Fruit fly (Drosophila melanogaster) whole organism, embryonic: ENCODE measurements around the gene CG18808.

Experiments
- Antp ChIP-seq: fragments of 200-800 bp; sonication (Bioruptor generic); optimal IDR thresholded peaks from 3 replicates; lab custom pipeline; 2016; ENCODE audit warnings: missing biosample characterization, missing genetic modification characterization
- Asciz ChIP-seq: fragments of 200-800 bp; sonication (Bioruptor generic); optimal IDR thresholded peaks from 2 replicates; lab custom pipeline; 2017; ENCODE audit warnings: missing biosample characterization, mild to moderate bottlenecking, missing genetic modification characterization, missing genetic modification reagents
- Awh ChIP-seq: fragments of 200-800 bp; sonication (Bioruptor generic); IDR thresholded peaks from 2 replicates; pipeline ENCODE4, ENCODE4 v1.3.6; 2022; ENCODE audit warnings: missing biosample characterization, missing genetic modification characterization
- CG10565 ChIP-seq: fragments of 200-800 bp; sonication (Bioruptor generic); optimal IDR thresholded peaks from 3 replicates; lab custom pipeline; 2016; ENCODE audit warnings: missing biosample characterization, mild to moderate bottlenecking, missing genetic modification characterization
- CG12071 ChIP-seq: fragments of 200-800 bp; sonication (Bioruptor generic); optimal IDR thresholded peaks from 3 replicates; lab custom pipeline; 2018; ENCODE audit warnings: missing biosample characterization, mild to moderate bottlenecking, missing genetic modification characterization
- CG12299 ChIP-seq: fragments of 200-800 bp; sonication (Bioruptor generic); optimal IDR thresholded peaks from 2 replicates; lab custom pipeline; 2018; ENCODE audit warnings: missing biosample characterization, mild to moderate bottlenecking, missing genetic modification characterization
- CG17328 ChIP-seq: fragments of 200-800 bp; sonication (Bioruptor generic); IDR thresholded peaks from 2 replicates; pipeline ENCODE4 v1.3.6; 2022; ENCODE audit warnings: missing biosample characterization, missing genetic modification characterization
- CG17802 ChIP-seq: fragments of 200-800 bp; sonication (Bioruptor generic); optimal IDR thresholded peaks from 2 replicates; lab custom pipeline; 2018; ENCODE audit warnings: missing biosample characterization, mild to moderate bottlenecking, missing genetic modification characterization, moderate library complexity
- CG2712 ChIP-seq: fragments of 200-800 bp; optimal IDR thresholded peaks from 3 replicates; lab custom pipeline; 2019; ENCODE audit warnings: missing biosample characterization, mild to moderate bottlenecking, missing genetic modification characterization, moderate library complexity
- CG2889 ChIP-seq: fragments of 200-800 bp; sonication (Bioruptor generic); IDR thresholded peaks from 3 replicates; pipeline ENCODE4 v1.3.6; 2022; ENCODE audit warnings: missing biosample characterization, missing genetic modification characterization
- CG34422 ChIP-seq: fragments of 200-800 bp; sonication (Bioruptor generic); IDR thresholded peaks from 3 replicates; pipeline ENCODE4 v1.3.6; 2022; ENCODE audit warnings: missing biosample characterization, missing genetic modification characterization
- CG4404 ChIP-seq: fragments of 200-800 bp; sonication (Bioruptor generic); IDR thresholded peaks from 2 replicates; pipeline ENCODE4 v1.3.6; 2022; ENCODE audit warnings: missing biosample characterization, missing genetic modification characterization
- CG5245 ChIP-seq: fragments of 200-800 bp; sonication (Bioruptor generic); optimal IDR thresholded peaks from 3 replicates; lab custom pipeline; 2016; ENCODE audit warnings: missing biosample characterization, missing genetic modification characterization
- CG8478 ChIP-seq: fragments of >200 bp; optimal IDR thresholded peaks from 2 replicates; lab custom pipeline; 2018
- CG9817 ChIP-seq: fragments of 200-800 bp; sonication (Bioruptor generic); optimal IDR thresholded peaks from 2 replicates; lab custom pipeline; 2018; ENCODE audit warnings: missing biosample characterization, mild to moderate bottlenecking, missing genetic modification characterization, moderate library complexity
- Chrac-16 ChIP-seq: fragments of 200-800 bp; sonication (Bioruptor generic); optimal IDR thresholded peaks from 3 replicates; lab custom pipeline; 2016; ENCODE audit warnings: missing biosample characterization, missing genetic modification characterization
- D19A ChIP-seq: fragments of 200-800 bp; optimal IDR thresholded peaks from 3 replicates; lab custom pipeline; 2019; ENCODE audit warnings: missing biosample characterization, mild to moderate bottlenecking, missing genetic modification characterization, moderate library complexity
- Dbx ChIP-seq: fragments of 200-800 bp; sonication (Bioruptor generic); IDR thresholded peaks from 3 replicates; pipeline ENCODE4 v1.3.6; 2022; ENCODE audit warnings: missing biosample characterization, missing genetic modification characterization
- Dek ChIP-seq: fragments of 200-800 bp; sonication (Bioruptor generic); optimal IDR thresholded peaks from 3 replicates; lab custom pipeline; 2019; ENCODE audit warnings: missing biosample characterization, mild to moderate bottlenecking, missing genetic modification characterization, moderate library complexity
- Eip74EF ChIP-seq, 2 experiments: fragments of 200-800 bp in 1 of 2; fragments of >200 bp in 1 of 2; sonication (Bioruptor generic) in 1 of 2; optimal IDR thresholded peaks; 2 replicates each; lab custom pipeline; 2017 to 2019; ENCODE audit warnings: missing biosample characterization in 2 of 2, missing genetic modification characterization in 2 of 2, mild to moderate bottlenecking in 1 of 2, moderate library complexity in 1 of 2
- Fer2 ChIP-seq: fragments of 200-800 bp; sonication (Bioruptor generic); optimal IDR thresholded peaks from 2 replicates; lab custom pipeline; 2018; ENCODE audit warnings: missing biosample characterization, mild to moderate bottlenecking, missing genetic modification characterization, moderate library complexity
- H15 ChIP-seq: fragments of 200-800 bp; sonication (Bioruptor generic); IDR thresholded peaks from 3 replicates; pipeline ENCODE4 v1.3.6; 2022; ENCODE audit warnings: missing biosample characterization, missing genetic modification characterization
- Hr78 ChIP-seq, 2 experiments: fragments of 200-800 bp in 1 of 2; fragments of >200 bp in 1 of 2; sonication (Bioruptor generic) in 1 of 2; optimal IDR thresholded peaks; 2 replicates each; lab custom pipeline; 2017 to 2019; ENCODE audit warnings: missing biosample characterization in 2 of 2, missing genetic modification characterization in 2 of 2, mild to moderate bottlenecking in 1 of 2, moderate library complexity in 1 of 2
- NC2β ChIP-seq: fragments of 200-800 bp; sonication (Bioruptor generic); optimal IDR thresholded peaks from 2 replicates; lab custom pipeline; 2016; ENCODE audit warnings: missing biosample characterization, missing genetic modification characterization
- Neu2 ChIP-seq: fragments of 200-800 bp; sonication (Bioruptor generic); optimal IDR thresholded peaks from 3 replicates; lab custom pipeline; 2016; ENCODE audit warnings: missing biosample characterization, missing genetic modification characterization, borderline replicate concordance
- Usf ChIP-seq: fragments of 200-800 bp; sonication (Bioruptor generic); optimal IDR thresholded peaks from 2 replicates; lab custom pipeline; 2017; ENCODE audit warnings: missing genotype, missing biosample characterization, missing genetic modification characterization
- aop ChIP-seq: fragments of 200-800 bp; sonication (Bioruptor generic); IDR thresholded peaks from 2 replicates; pipeline ENCODE4 v1.3.6; 2022; ENCODE audit warnings: missing biosample characterization, missing genetic modification characterization
- bigmax ChIP-seq: fragments of 200-800 bp; sonication (Bioruptor generic); optimal IDR thresholded peaks from 2 replicates; lab custom pipeline; 2018; ENCODE audit warnings: missing biosample characterization, mild to moderate bottlenecking, missing genetic modification characterization
- bsh ChIP-seq, 2 experiments: fragments of 200-800 bp; sonication (Bioruptor generic); optimal IDR thresholded peaks; 2 replicates each; lab custom pipeline; 2017 to 2018; ENCODE audit warnings: mild to moderate bottlenecking in 2 of 2, missing biosample characterization in 2 of 2, missing genetic modification characterization in 2 of 2, moderate library complexity in 1 of 2
- ci ChIP-seq: fragments of 200-800 bp; sonication (Bioruptor generic); IDR thresholded peaks from 3 replicates; pipeline ENCODE4 v1.3.6; 2022; ENCODE audit warnings: missing biosample characterization, missing genetic modification characterization
- da ChIP-seq: fragments of 200-800 bp; sonication (Bioruptor generic); optimal IDR thresholded peaks from 2 replicates; lab custom pipeline; 2016; ENCODE audit warnings: missing biosample characterization, missing genetic modification characterization
- disco-r ChIP-seq: fragments of 200-800 bp; sonication (Bioruptor generic); optimal IDR thresholded peaks from 2 replicates; lab custom pipeline; 2016; ENCODE audit warnings: missing biosample characterization, missing genetic modification characterization
- esg ChIP-seq: fragments of 200-800 bp; sonication (Bioruptor generic); conservative IDR thresholded peaks from 2 replicates; pipeline ENCODE4 v1.3.6; 2022; ENCODE audit warnings: missing biosample characterization, missing genetic modification characterization
- fd102C ChIP-seq: fragments of 200-800 bp; sonication (Bioruptor generic); optimal IDR thresholded peaks from 2 replicates; lab custom pipeline; 2018; ENCODE audit warnings: missing biosample characterization, mild to moderate bottlenecking, missing genetic modification characterization, moderate library complexity
- gem ChIP-seq: fragments of 200-800 bp; sonication (Bioruptor generic); optimal IDR thresholded peaks from 2 replicates; lab custom pipeline; 2019; ENCODE audit warnings: missing biosample characterization, mild to moderate bottlenecking, missing genetic modification characterization, moderate library complexity
- gsb-n ChIP-seq: fragments of 200-800 bp; sonication (Bioruptor generic); optimal IDR thresholded peaks from 3 replicates; lab custom pipeline; 2018; ENCODE audit warnings: missing biosample characterization, mild to moderate bottlenecking, missing genetic modification characterization
- gt ChIP-seq: fragments of 200-800 bp; sonication (Bioruptor generic); IDR thresholded peaks from 2 replicates; pipeline ENCODE4 v1.3.6; 2022; ENCODE audit warnings: missing biosample characterization, missing genetic modification characterization
- hkb ChIP-seq, 2 experiments: fragments of 200-800 bp in 1 of 2; fragments of >200 bp in 1 of 2; sonication (Bioruptor generic) in 1 of 2; IDR thresholded peaks in 1 of 2; optimal IDR thresholded peaks in 1 of 2; 2 replicates each; pipeline versions ENCODE4 v1.3.6 to Lab custom; 2017 to 2022; ENCODE audit warnings: missing biosample characterization in 1 of 2, missing genetic modification characterization in 1 of 2
- insv ChIP-seq, 2 experiments: fragments of 200-800 bp; sonication (Bioruptor generic); optimal IDR thresholded peaks; 3 replicates each; lab custom pipeline; 2016 to 2018; ENCODE audit warnings: missing biosample characterization in 2 of 2, missing genetic modification characterization in 2 of 2
- mam ChIP-seq: fragments of 200-800 bp; sonication (Bioruptor generic); optimal IDR thresholded peaks from 3 replicates; lab custom pipeline; 2016; ENCODE audit warnings: missing biosample characterization, missing genetic modification characterization
- nerfin-1 ChIP-seq: fragments of 200-800 bp; sonication (Bioruptor generic); optimal IDR thresholded peaks from 3 replicates; lab custom pipeline; 2019; ENCODE audit warnings: missing biosample characterization, mild to moderate bottlenecking, missing genetic modification characterization, moderate library complexity
- pros ChIP-seq: fragments of 200-800 bp; sonication (Bioruptor generic); optimal IDR thresholded peaks from 3 replicates; lab custom pipeline; 2019; ENCODE audit warnings: missing biosample characterization, mild to moderate bottlenecking, missing genetic modification characterization, moderate library complexity
- sens ChIP-seq: fragments of 200-800 bp; sonication (Bioruptor generic); peaks from one replicate; lab custom pipeline; 2016; ENCODE audit warnings: missing biosample characterization, missing genetic modification characterization
- stwl ChIP-seq: fragments of 200-800 bp; sonication (Bioruptor generic); optimal IDR thresholded peaks from 3 replicates; lab custom pipeline; 2018; ENCODE audit warnings: missing biosample characterization, mild to moderate bottlenecking, missing genetic modification characterization, moderate library complexity
- trem ChIP-seq: fragments of 200-800 bp; optimal IDR thresholded peaks from 3 replicates; lab custom pipeline; 2019; ENCODE audit warnings: missing biosample characterization, mild to moderate bottlenecking, missing genetic modification characterization, moderate library complexity
- unc-4 ChIP-seq: fragments of 200-800 bp; sonication (Bioruptor generic); IDR thresholded peaks from 2 replicates; pipeline ENCODE4 v1.3.6; 2022; ENCODE audit warnings: missing biosample characterization, missing genetic modification characterization; ENCODE audit not compliant: partially characterized antibody
- vnd ChIP-seq: fragments of 200-800 bp; sonication (Bioruptor generic); IDR thresholded peaks from 3 replicates; pipeline ENCODE4 v1.3.6; 2022; ENCODE audit warnings: missing biosample characterization, missing genetic modification characterization; ENCODE audit not compliant: partially characterized antibody
- wor ChIP-seq: fragments of 200-800 bp; sonication (Bioruptor generic); IDR thresholded peaks from 2 replicates; pipeline ENCODE4 v1.3.6; 2022; ENCODE audit warnings: missing biosample characterization, missing genetic modification characterization

Gene CG18808

DNA sequence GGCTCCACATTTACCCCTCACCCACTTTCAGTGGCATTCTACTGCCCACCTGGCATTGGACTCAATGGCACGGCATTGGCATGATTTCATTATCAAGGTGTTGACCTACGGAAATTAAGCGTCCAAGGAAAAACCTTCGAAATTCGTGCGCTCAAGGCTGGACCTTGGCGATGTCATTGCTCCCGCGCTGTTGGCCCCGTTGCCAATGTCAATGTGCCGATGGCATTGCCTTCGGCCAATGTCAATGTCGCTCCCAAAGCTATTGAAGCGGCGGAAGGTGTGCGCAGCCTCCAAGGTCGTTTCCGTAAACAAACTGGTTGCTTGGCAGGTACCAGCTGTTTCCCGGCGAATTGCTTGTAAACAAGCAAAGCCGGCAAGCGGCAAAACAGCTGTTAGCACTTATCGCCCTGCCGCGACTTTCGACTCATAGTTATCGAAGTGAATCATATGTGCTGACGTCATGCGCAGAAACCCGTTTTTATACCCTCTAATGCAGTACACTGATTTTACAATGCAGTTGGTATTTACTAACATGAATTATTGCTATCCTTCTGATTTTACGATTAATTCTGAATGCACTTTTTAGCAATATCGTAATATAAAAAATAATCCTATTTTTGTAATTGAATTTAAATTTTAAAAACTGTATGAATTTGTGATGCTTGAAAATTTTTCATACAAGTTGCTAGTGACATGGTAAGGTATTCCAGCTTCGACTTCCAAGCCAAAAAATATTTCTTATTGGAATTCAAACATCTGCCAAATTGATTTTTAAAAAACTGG, 17.3 kb upstream of the CG18808 start (continued):
- TF ChIP-seq Fer2 (tag; lab: Kevin White, UChicago) (peak; percentile 71), CG4404 (GFP tag; lab: Robert Waterston, UW) (peak; percentile 93), CG12071 (GFP tag; lab: Kevin White, UChicago) (peak; percentile 92), Dbx (GFP tag; lab: Robert Waterston, UW) (peak; percentile 98), bsh (GFP tag; optimal IDR thresholded peaks at IDR 0.05; lab: Kevin White, UChicago) (peak in 1 of 2 experiments; percentile 96), da (GFP tag; lab: Kevin White, UChicago) (peak; percentile 72), hkb (optimal IDR thresholded peaks at IDR 0.05; lab: Kevin White, UChicago) (no peak), hkb (GFP tag; IDR thresholded peaks at IDR 0.05; lab: Robert Waterston, UW) (peak; percentile 98), Neu2 (GFP tag; lab: Kevin White, UChicago) (peak; percentile 67), ci (peak; percentile 98), CG5245 (GFP tag; lab: Kevin White, UChicago) (peak; percentile 92), wor (GFP tag; lab: Robert Waterston, UW) (peak; percentile 94), Antp (peak; percentile 75), H15 (GFP tag; lab: Robert Waterston, UW) (peak; percentile 96), Hr78 (GFP tag; optimal IDR thresholded peaks at IDR 0.05; lab: Kevin White, UChicago) (no peak), Dek (tag; lab: Kevin White, UChicago) (peak; percentile 92), insv (GFP tag; optimal IDR thresholded peaks at IDR 0.05; lab: Kevin White, UChicago) (peak; percentile 62 to 91), NC2β (GFP tag; lab: Kevin White, UChicago) (peak; percentile 90), CG9817 (tag; lab: Kevin White, UChicago) (peak; percentile 92), CG12299 (peak; percentile 90), bigmax (peak; percentile 49), gt (GFP tag; lab: Robert Waterston, UW) (peak; percentile 89), Asciz (peak; percentile 89), Usf (GFP tag; lab: Kevin White, UChicago) (peak; percentile 91), CG17328 (GFP tag; lab: Robert Waterston, UW) (peak; percentile 97), pros (GFP tag; lab: Kevin White, UChicago) (peak; percentile 25), Chrac-16 (GFP tag; lab: Kevin White, UChicago) (peak; percentile 96), gsb-n (tag; lab: Kevin White, UChicago) (no peak), CG34422 (peak; percentile 99), CG2712 (tag; lab: Kevin White, UChicago) (peak; percentile 96), sens (GFP tag; lab: Kevin White, UChicago) (peak; percentile 98), aop (GFP tag; lab: Robert Waterston, UW) (peak; percentile 75), Eip74EF (GFP tag; optimal IDR thresholded peaks at IDR 0.05; lab: Kevin White, UChicago) (peak in 1 of 2 experiments; percentile 100), trem (peak; percentile 87), unc-4 (GFP tag; lab: Robert Waterston, UW) (peak; percentile 72), Awh (GFP tag; lab: Robert Waterston, UW) (peak; percentile 97), mam (GFP tag; lab: Kevin White, UChicago) (peak; percentile 94), gem (tag; lab: Kevin White, UChicago) (peak; percentile 98), stwl (tag; lab: Kevin White, UChicago) (peak; percentile 68), esg (GFP tag; lab: Robert Waterston, UW) (peak; percentile 96), CG8478 (lab: Kevin White, UChicago) (no peak), disco-r (GFP tag; lab: Kevin White, UChicago) (peak; percentile 60), CG2889 (GFP tag; lab: Robert Waterston, UW) (peak; percentile 96), fd102C (GFP tag; lab: Kevin White, UChicago) (peak; percentile 65), CG17802 (tag; lab: Kevin White, UChicago) (peak; percentile 51), D19A (peak; percentile 100), nerfin-1 (tag; lab: Kevin White, UChicago) (peak; percentile 93), CG10565 (peak; percentile 78), vnd (GFP tag; lab: Robert Waterston, UW) (no peak)
